Worm (Caenorhabditis elegans) whole organism, L1 larva: ENCODE measurements around the gene syd-1.

ENCODE experiments used
- C16A3.4 ChIP-seq: fragments of 150-350 bp; optimal IDR thresholded peaks from 2 replicates; lab custom pipeline; 2014; ENCODE audit warnings: missing biosample characterization, missing genetic modification characterization
- F16B12.6 ChIP-seq: fragments of 150-350 bp; optimal IDR thresholded peaks from 2 replicates; lab custom pipeline; 2014; ENCODE audit warnings: missing biosample characterization, missing genetic modification characterization
- Y116A8C.19 ChIP-seq: sonication (generic microtip); optimal IDR thresholded peaks from 2 replicates; lab custom pipeline; 2016; ENCODE audit warnings: missing compliant biosample characterization, missing genetic modification characterization, borderline replicate concordance
- aha-1 ChIP-seq: fragments of 150-350 bp; optimal IDR thresholded peaks from 2 replicates; lab custom pipeline; 2014; ENCODE audit warnings: missing biosample characterization, missing genetic modification characterization
- aly-2 ChIP-seq: fragments of 150-350 bp; optimal IDR thresholded peaks from 2 replicates; lab custom pipeline; 2014; ENCODE audit warnings: missing biosample characterization, missing genetic modification characterization
- ceh-63 ChIP-seq: fragments of 200-800 bp; sonication (Bioruptor generic); optimal IDR thresholded peaks from 2 replicates; lab custom pipeline; 2018; ENCODE audit warnings: mild to moderate bottlenecking, missing genetic modification characterization, missing compliant biosample characterization
- ceh-82 ChIP-seq, 3 experiments: fragments of 150-350 bp in 1 of 3; sonication (generic microtip) in 2 of 3; optimal IDR thresholded peaks; 2 replicates each; lab custom pipeline; 2014 to 2017; ENCODE audit warnings: missing biosample characterization in 3 of 3, missing genetic modification characterization in 3 of 3
- ceh-88 ChIP-seq: fragments of 200-800 bp; sonication (Bioruptor generic); IDR thresholded peaks from 2 replicates; pipeline ENCODE4 v1.3.6; 2022; ENCODE audit warnings: missing genetic modification characterization, missing compliant biosample characterization
- ces-1 ChIP-seq: fragments of 150-350 bp; optimal IDR thresholded peaks from 2 replicates; lab custom pipeline; 2014; ENCODE audit warnings: missing biosample characterization, missing genetic modification reagents, missing genetic modification characterization
- dpl-1 ChIP-seq, 3 experiments: fragments of 150-350 bp in 2 of 3; sonication (generic microtip) in 1 of 3; optimal IDR thresholded peaks; 2 replicates each; lab custom pipeline; 2014 to 2017; ENCODE audit warnings: missing biosample characterization in 3 of 3, missing genetic modification characterization in 3 of 3, missing genetic modification reagents in 3 of 3
- dsc-1 ChIP-seq: sonication (generic microtip); optimal IDR thresholded peaks from 2 replicates; lab custom pipeline; 2016; ENCODE audit warnings: mild to moderate bottlenecking, missing genetic modification characterization, missing compliant biosample characterization
- efl-1 ChIP-seq, 4 experiments: fragments of 150-350 bp; optimal IDR thresholded peaks in 3 of 4; peaks in 1 of 4; 1 replicate in 1 of 4; 2 replicates in 3 of 4; lab custom pipeline; 2014; ENCODE audit warnings: missing biosample characterization in 2 of 4, missing genetic modification characterization in 2 of 4, missing genetic modification reagents in 2 of 4
- egl-13 ChIP-seq: sonication (generic microtip); optimal IDR thresholded peaks from 2 replicates; lab custom pipeline; 2016; ENCODE audit warnings: missing genotype, missing genetic modification reagents, missing genetic modification characterization, missing compliant biosample characterization
- fkh-10 ChIP-seq: sonication (generic microtip); optimal IDR thresholded peaks from 2 replicates; lab custom pipeline; 2017; ENCODE audit warnings: missing biosample characterization, missing genetic modification reagents, missing genetic modification characterization
- fkh-4 ChIP-seq: sonication (generic microtip); optimal IDR thresholded peaks from 2 replicates; lab custom pipeline; 2016; ENCODE audit warnings: missing compliant biosample characterization, missing genetic modification characterization, borderline replicate concordance
- fkh-8 ChIP-seq: sonication (generic microtip); optimal IDR thresholded peaks from 2 replicates; lab custom pipeline; 2016; ENCODE audit warnings: mild to moderate bottlenecking, missing genetic modification characterization, missing compliant biosample characterization
- grh-1 ChIP-seq: fragments of 200-800 bp; sonication (Bioruptor generic); IDR thresholded peaks from 2 replicates; pipeline ENCODE4 v1.3.6; 2022; ENCODE audit warnings: missing genetic modification reagents, missing genetic modification characterization, missing compliant biosample characterization
- hlh-17 ChIP-seq: fragments of 200-800 bp; sonication (Bioruptor generic); optimal IDR thresholded peaks from 2 replicates; lab custom pipeline; 2018; ENCODE audit warnings: missing genetic modification characterization, mild to moderate bottlenecking, missing compliant biosample characterization, moderate library complexity, borderline replicate concordance
- isw-1 ChIP-seq: fragments of 200-800 bp; sonication (Bioruptor generic); IDR thresholded peaks from 2 replicates; pipeline ENCODE4 v1.3.6; 2022; ENCODE audit warnings: missing genetic modification characterization, missing compliant biosample characterization
- jun-1 ChIP-seq: fragments of 150-350 bp; optimal IDR thresholded peaks from 2 replicates; lab custom pipeline; 2014; ENCODE audit warnings: missing biosample characterization, missing genetic modification reagents, missing genetic modification characterization
- lin-13 ChIP-seq: fragments of 150-350 bp; optimal IDR thresholded peaks from 2 replicates; lab custom pipeline; 2014; ENCODE audit warnings: missing biosample characterization, missing genetic modification reagents, missing genetic modification characterization
- lin-14 ChIP-seq: fragments of 200-800 bp; sonication (Bioruptor generic); optimal IDR thresholded peaks from 2 replicates; lab custom pipeline; 2018; ENCODE audit warnings: mild to moderate bottlenecking, missing genetic modification characterization, moderate library complexity, missing compliant biosample characterization
- lin-15B ChIP-seq: fragments of 150-350 bp; sonication (generic microtip); optimal IDR thresholded peaks from 3 replicates; lab custom pipeline; 2014; ENCODE audit warnings: missing biosample characterization, missing genetic modification characterization
- lin-35 ChIP-seq, 2 experiments: fragments of 150-350 bp; optimal IDR thresholded peaks; 2 replicates each; lab custom pipeline; 2014; ENCODE audit warnings: missing biosample characterization in 2 of 2, missing genetic modification characterization in 2 of 2, missing genetic modification reagents in 2 of 2
- lin-39 ChIP-seq: fragments of 150-350 bp; optimal IDR thresholded peaks from 2 replicates; lab custom pipeline; 2014; ENCODE audit warnings: missing biosample characterization, missing genetic modification reagents, missing genetic modification characterization
- lir-3 ChIP-seq: sonication (generic microtip); optimal IDR thresholded peaks from 2 replicates; lab custom pipeline; 2016; ENCODE audit warnings: mild to moderate bottlenecking, missing genetic modification characterization, moderate library complexity, missing compliant biosample characterization; ENCODE audit not compliant: poor library complexity
- lsy-2 ChIP-seq, 2 experiments: fragments of 150-350 bp; optimal IDR thresholded peaks; 2 replicates each; lab custom pipeline; 2014; ENCODE audit warnings: missing biosample characterization in 2 of 2, missing genetic modification characterization in 2 of 2
- mab-9 ChIP-seq: fragments of 200-800 bp; sonication (Bioruptor generic); IDR thresholded peaks from 2 replicates; pipeline ENCODE4 v1.3.6; 2022; ENCODE audit warnings: missing genetic modification reagents, missing genetic modification characterization, missing compliant biosample characterization
- mdl-1 ChIP-seq, 2 experiments: fragments of 150-350 bp; optimal IDR thresholded peaks; 2 replicates each; lab custom pipeline; 2014 to 2017; ENCODE audit warnings: missing biosample characterization in 2 of 2, missing genetic modification characterization in 2 of 2, inconsistent platforms in 1 of 2
- nhr-12 ChIP-seq: sonication (generic microtip); optimal IDR thresholded peaks from 2 replicates; lab custom pipeline; 2017; ENCODE audit warnings: missing biosample characterization, missing genetic modification characterization
- nhr-19 ChIP-seq: fragments of 200-800 bp; sonication (Bioruptor generic); conservative IDR thresholded peaks from 2 replicates; pipeline ENCODE4 v1.3.6; 2022; ENCODE audit warnings: missing genetic modification characterization, missing compliant biosample characterization
- nhr-20 ChIP-seq: sonication (generic microtip); optimal IDR thresholded peaks from 2 replicates; lab custom pipeline; 2016; ENCODE audit warnings: mild to moderate bottlenecking, missing genetic modification characterization, missing compliant biosample characterization
- nhr-237 ChIP-seq: fragments of 150-350 bp; optimal IDR thresholded peaks from 2 replicates; lab custom pipeline; 2014; ENCODE audit warnings: missing biosample characterization, missing genetic modification characterization
- nhr-71 ChIP-seq: sonication (generic microtip); optimal IDR thresholded peaks from 2 replicates; lab custom pipeline; 2016; ENCODE audit warnings: mild to moderate bottlenecking, missing genetic modification characterization, moderate library complexity, missing compliant biosample characterization
- nhr-76 ChIP-seq: sonication (generic microtip); optimal IDR thresholded peaks from 2 replicates; lab custom pipeline; 2017; ENCODE audit warnings: missing biosample characterization, missing genetic modification characterization
- nhr-84 ChIP-seq: sonication (generic microtip); optimal IDR thresholded peaks from 2 replicates; lab custom pipeline; 2017; ENCODE audit warnings: missing biosample characterization, missing genetic modification characterization
- nhr-85 ChIP-seq: sonication (generic microtip); peaks from one replicate; lab custom pipeline; 2016; ENCODE audit warnings: missing genetic modification characterization, inconsistent platforms, missing compliant biosample characterization
- nhr-90 ChIP-seq: sonication (generic microtip); optimal IDR thresholded peaks from 2 replicates; lab custom pipeline; 2016; ENCODE audit warnings: mild to moderate bottlenecking, missing genetic modification characterization, missing compliant biosample characterization; ENCODE audit not compliant: poor library complexity
- pag-3 ChIP-seq: sonication (generic microtip); optimal IDR thresholded peaks from 2 replicates; lab custom pipeline; 2017; ENCODE audit warnings: missing genetic modification characterization, mild to moderate bottlenecking, missing compliant biosample characterization, antibody characterized with exemption, borderline replicate concordance; ENCODE audit not compliant: insufficient read depth
- pax-3 ChIP-seq: fragments of 200-800 bp; sonication (Bioruptor generic); optimal IDR thresholded peaks from 2 replicates; lab custom pipeline; 2018; ENCODE audit warnings: mild to moderate bottlenecking, missing genetic modification characterization, moderate library complexity, missing compliant biosample characterization
- pqm-1 ChIP-seq: sonication (generic microtip); optimal IDR thresholded peaks from 3 replicates; lab custom pipeline; 2017; ENCODE audit warnings: missing biosample characterization, missing genetic modification characterization
- snpc-4 ChIP-seq: fragments of 150-350 bp; optimal IDR thresholded peaks from 2 replicates; lab custom pipeline; 2014; ENCODE audit warnings: missing biosample characterization, missing genetic modification characterization
- snu-23 ChIP-seq: sonication (generic microtip); optimal IDR thresholded peaks from 2 replicates; lab custom pipeline; 2016; ENCODE audit warnings: missing genetic modification characterization, missing compliant biosample characterization
- swsn-7 ChIP-seq: sonication (generic microtip); optimal IDR thresholded peaks from 2 replicates; lab custom pipeline; 2016; ENCODE audit warnings: missing genetic modification characterization, missing compliant biosample characterization
- tlp-1 ChIP-seq: fragments of 150-350 bp; optimal IDR thresholded peaks from 2 replicates; lab custom pipeline; 2014; ENCODE audit warnings: missing biosample characterization, missing genetic modification characterization
- unc-130 ChIP-seq: fragments of 150-350 bp; optimal IDR thresholded peaks from 2 replicates; lab custom pipeline; 2017; ENCODE audit warnings: missing biosample characterization, missing genetic modification characterization, inconsistent platforms
- unc-62 ChIP-seq: fragments of 150-350 bp; optimal IDR thresholded peaks from 2 replicates; lab custom pipeline; 2014; ENCODE audit warnings: missing biosample characterization, missing genetic modification reagents, missing genetic modification characterization
- unc-86 ChIP-seq: sonication (generic microtip); optimal IDR thresholded peaks from 2 replicates; lab custom pipeline; 2016; ENCODE audit warnings: missing genetic modification characterization, missing compliant biosample characterization
- vab-15 ChIP-seq: sonication (generic microtip); optimal IDR thresholded peaks from 2 replicates; lab custom pipeline; 2017; ENCODE audit warnings: missing genotype, mild to moderate bottlenecking, missing genetic modification characterization, missing compliant biosample characterization
- xbp-1 ChIP-seq: sonication (generic microtip); optimal IDR thresholded peaks from 2 replicates; lab custom pipeline; 2016; ENCODE audit warnings: missing genetic modification characterization, missing compliant biosample characterization
- zag-1 ChIP-seq: fragments of 150-350 bp; optimal IDR thresholded peaks from 2 replicates; lab custom pipeline; 2014; ENCODE audit warnings: missing biosample characterization, missing genetic modification characterization
- zip-4 ChIP-seq: fragments of 200-800 bp; sonication (Bioruptor generic); optimal IDR thresholded peaks from 2 replicates; lab custom pipeline; 2018; ENCODE audit warnings: mild to moderate bottlenecking, missing genetic modification characterization, moderate library complexity, missing compliant biosample characterization
- ztf-4 ChIP-seq: fragments of 150-350 bp; optimal IDR thresholded peaks from 2 replicates; lab custom pipeline; 2014; ENCODE audit warnings: missing biosample characterization, missing genetic modification characterization

The syd-1 gene

DNA sequence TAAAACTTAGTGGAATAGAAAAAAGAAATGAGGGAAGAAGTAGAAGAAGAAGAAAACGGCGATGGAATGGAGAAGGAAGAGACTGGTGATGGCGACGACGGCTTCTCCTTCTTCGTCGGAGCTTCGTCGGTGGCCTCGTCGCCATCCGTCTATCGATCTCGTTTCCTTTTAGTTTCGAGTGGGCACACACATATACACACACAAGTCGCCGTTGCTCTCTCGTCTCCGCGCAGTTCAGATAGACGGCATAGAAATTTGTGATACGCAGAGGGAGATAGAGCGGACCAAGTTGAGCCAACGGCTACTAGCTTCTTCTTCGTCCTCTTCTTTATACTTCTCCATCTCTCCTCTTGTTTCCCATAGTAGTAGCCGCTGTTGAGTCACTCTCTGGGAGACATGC lies 1.5 kb downstream of the syd-1 start:
- TF ChIP-seq ceh-63 (GFP tag; lab: Kevin White, UChicago) (no peak), unc-130 (no peak), hlh-17 (GFP tag; lab: Kevin White, UChicago) (no peak), xbp-1 (tag; lab: Kevin White, UChicago) (peak; percentile 22), vab-15 (tag; lab: Kevin White, UChicago) (no peak), nhr-19 (no peak), nhr-237 (tag; lab: Kevin White, UChicago) (no peak), unc-86 (tag; lab: Kevin White, UChicago) (peak; percentile 60), ces-1 (GFP tag; lab: Kevin White, UChicago) (no peak), isw-1 (GFP tag; lab: Robert Waterston, UW) (peak; percentile 37), nhr-84 (tag; lab: Kevin White, UChicago) (no peak), tlp-1 (tag; lab: Kevin White, UChicago) (no peak), lsy-2 (tag; optimal IDR thresholded peaks at IDR 0.05; lab: Kevin White, UChicago) (peak; percentile 3 to 23), fkh-4 (tag; lab: Kevin White, UChicago) (no peak), lin-39 (tag; lab: Kevin White, UChicago) (no peak), lin-13 (GFP tag; lab: Kevin White, UChicago) (no peak), pqm-1 (no peak), snpc-4 (tag; lab: Kevin White, UChicago) (no peak), fkh-10 (GFP tag; lab: Kevin White, UChicago) (peak; percentile 76), lin-14 (GFP tag; lab: Kevin White, UChicago) (peak; percentile 93), ceh-88 (GFP tag; lab: Robert Waterston, UW) (no peak), nhr-76 (no peak), egl-13 (tag; lab: Kevin White, UChicago) (peak; percentile 51), efl-1 (optimal IDR thresholded peaks at IDR 0.05; lab: Kevin White, UChicago) (no peak), efl-1 (GFP tag; optimal IDR thresholded peaks at IDR 0.05 in 1 of 2; lab: Kevin White, UChicago) (no peak), ztf-4 (tag; lab: Kevin White, UChicago) (no peak), nhr-90 (tag; lab: Kevin White, UChicago) (no peak), zip-4 (no peak), nhr-12 (no peak), aha-1 (tag; lab: Kevin White, UChicago) (no peak), lir-3 (tag; lab: Kevin White, UChicago) (no peak), dsc-1 (tag; lab: Kevin White, UChicago) (no peak), Y116A8C.19 (tag; lab: Kevin White, UChicago) (no peak), swsn-7 (peak; percentile 52), ceh-82 (tag; optimal IDR thresholded peaks at IDR 0.05; lab: Kevin White, UChicago) (peak in 2 of 3 experiments; percentile 40 to 46), unc-62 (GFP tag; lab: Kevin White, UChicago) (no peak), F16B12.6 (tag; lab: Kevin White, UChicago) (no peak), mab-9 (GFP tag; lab: Robert Waterston, UW) (no peak), snu-23 (GFP tag; lab: Kevin White, UChicago) (peak; percentile 32), nhr-71 (peak; percentile 63), fkh-8 (tag; lab: Kevin White, UChicago) (peak; percentile 84), nhr-20 (tag; lab: Kevin White, UChicago) (no peak), zag-1 (no peak), lin-35 (GFP tag; optimal IDR thresholded peaks at IDR 0.05; lab: Kevin White, UChicago) (peak in 1 of 2 experiments; percentile 46), aly-2 (no peak), mdl-1 (tag; optimal IDR thresholded peaks at IDR 0.05; lab: Kevin White, UChicago) (no peak), C16A3.4 (no peak), lin-15B (tag; lab: Kevin White, UChicago) (no peak), jun-1 (no peak), dpl-1 (GFP tag; optimal IDR thresholded peaks at IDR 0.05; lab: Kevin White, UChicago) (no peak), grh-1 (GFP tag; lab: Robert Waterston, UW) (no peak), nhr-85 (tag; lab: Kevin White, UChicago) (no peak), pax-3 (peak; percentile 13), pag-3 (no peak)
